ENCODE assay signal across 4 fruit fly cellular contexts in the genomic region with DNA sequence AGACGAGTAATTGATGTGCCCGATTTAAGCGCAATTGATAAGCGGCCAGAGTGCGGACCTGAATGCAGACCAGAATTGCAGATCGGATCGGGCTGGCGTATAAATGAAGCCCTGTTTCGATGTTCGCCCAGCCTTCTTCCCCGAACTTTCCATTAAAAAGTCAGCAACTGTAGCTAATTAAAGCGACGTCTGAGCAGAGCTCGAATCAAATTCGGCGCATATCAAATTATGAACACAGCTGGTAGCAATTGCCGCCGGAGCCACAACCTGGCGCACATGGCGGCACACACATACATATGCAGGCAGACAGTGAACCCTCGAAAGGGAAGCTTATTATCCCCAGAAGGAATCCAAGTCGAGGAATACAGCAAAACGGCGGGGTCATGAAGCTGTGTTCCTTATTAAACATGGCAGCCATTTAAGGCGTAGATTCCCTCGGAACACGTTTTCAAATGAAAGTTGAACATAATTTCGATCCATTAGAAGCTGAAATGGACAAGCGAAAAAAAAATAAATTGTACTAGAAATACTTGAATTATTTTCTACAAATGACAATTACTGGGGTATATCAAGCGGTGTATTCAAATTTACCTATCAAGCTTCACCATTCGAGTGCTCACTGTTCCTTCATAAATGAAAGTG.
TF ChIP-seq lines count a peak whose summit lies in the region.

No protein-coding gene starts in this region.

- TF ChIP-seq CTCF in whole organism, embryonic (GFP tag; optimal IDR thresholded peaks at IDR 0.05; lab: Kevin White, UChicago) = no peak

TF ChIP-seq in whole organism, embryonic, 481 proteins besides CTCF, POLR2A, EP300 and RAD21 (continues in another document):
- TF ChIP-seq D (optimal IDR thresholded peaks at IDR 0.05; lab: Kevin White, UChicago) (no peak), D (GFP tag; optimal IDR thresholded peaks at IDR 0.05; lab: Kevin White, UChicago) (no peak), phol (tag; optimal IDR thresholded peaks at IDR 0.05; lab: Kevin White, UChicago) (peak; percentile 48), CG16863 (GFP tag; optimal IDR thresholded peaks at IDR 0.05; lab: Kevin White, UChicago) (peak; percentile 17), Chrac-16 (GFP tag; optimal IDR thresholded peaks at IDR 0.05; lab: Kevin White, UChicago) (peak; percentile 16), fd3F (GFP tag; optimal IDR thresholded peaks at IDR 0.05; lab: Kevin White, UChicago) (no peak), ssp (GFP tag; IDR thresholded peaks at IDR 0.05; lab: Robert Waterston, UW) (no peak), Ssrp (tag; optimal IDR thresholded peaks at IDR 0.05; lab: Kevin White, UChicago) (peak; percentile 4), Lhr (GFP tag; optimal IDR thresholded peaks at IDR 0.05; lab: Kevin White, UChicago) (no peak), ind (GFP tag; optimal IDR thresholded peaks at IDR 0.05; lab: Kevin White, UChicago) (peak; percentile 8), CG8388 (GFP tag; optimal IDR thresholded peaks at IDR 0.05; lab: Kevin White, UChicago) (peak; percentile 22), dmrt11E (tag; optimal IDR thresholded peaks at IDR 0.05; lab: Kevin White, UChicago) (peak; percentile 27), HLH54F (GFP tag; optimal IDR thresholded peaks at IDR 0.05; lab: Kevin White, UChicago) (no peak), CG8924 (tag; optimal IDR thresholded peaks at IDR 0.05; lab: Kevin White, UChicago) (peak; percentile 21), CG2875 (GFP tag; optimal IDR thresholded peaks at IDR 0.05; lab: Kevin White, UChicago) (peak; percentile 0), CG43689 (GFP tag; IDR thresholded peaks at IDR 0.05; lab: Robert Waterston, UW) (no peak), Ets65A (GFP tag; lab: Kevin White, UChicago) (peak; percentile 81), CG7745 (tag; optimal IDR thresholded peaks at IDR 0.05; lab: Kevin White, UChicago) (no peak), cg (GFP tag; optimal IDR thresholded peaks at IDR 0.05; lab: Kevin White, UChicago) (peak; percentile 29), CG1603 (tag; optimal IDR thresholded peaks at IDR 0.05; lab: Kevin White, UChicago) (peak; percentile 10), Blimp-1 (GFP tag; optimal IDR thresholded peaks at IDR 0.05; lab: Kevin White, UChicago) (peak; percentile 39)

TF ChIP-seq in whole organism, prepupa, 60 proteins besides CTCF, POLR2A, EP300 and RAD21 (continues in another document):
- TF ChIP-seq CG7368 (GFP tag; optimal IDR thresholded peaks at IDR 0.05; lab: Kevin White, UChicago) = no peak
- TF ChIP-seq CG4318 (GFP tag; optimal IDR thresholded peaks at IDR 0.05; lab: Kevin White, UChicago) = no peak
- TF ChIP-seq Hr38 (GFP tag; optimal IDR thresholded peaks at IDR 0.05; lab: Kevin White, UChicago) = no peak
- peak; percentile 13 for TF ChIP-seq vri (GFP tag; optimal IDR thresholded peaks at IDR 0.05; lab: Kevin White, UChicago)
- no peak for TF ChIP-seq CG11294 (GFP tag; IDR thresholded peaks at IDR 0.05; lab: Robert Waterston, UW)
- peak; percentile 4 for TF ChIP-seq Sox14 (GFP tag; optimal IDR thresholded peaks at IDR 0.05; lab: Kevin White, UChicago)
- TF ChIP-seq CG8119 (GFP tag; IDR thresholded peaks at IDR 0.05; lab: Robert Waterston, UW) = no peak
- TF ChIP-seq fd59A (GFP tag; optimal IDR thresholded peaks at IDR 0.05; lab: Kevin White, UChicago) = no peak
- peak; percentile 20 for TF ChIP-seq achi (GFP tag; optimal IDR thresholded peaks at IDR 0.05; lab: Kevin White, UChicago)
- TF ChIP-seq fkh (GFP tag; optimal IDR thresholded peaks at IDR 0.05; lab: Kevin White, UChicago) = no peak
- TF ChIP-seq ss (GFP tag; optimal IDR thresholded peaks at IDR 0.05; lab: Kevin White, UChicago) = peak in 1 of 2 experiments; percentile 5
- TF ChIP-seq CG6854 (GFP tag; optimal IDR thresholded peaks at IDR 0.05; lab: Kevin White, UChicago) = peak; percentile 37
- TF ChIP-seq Gug (GFP tag; IDR thresholded peaks at IDR 0.05; lab: Robert Waterston, UW) = no peak
- TF ChIP-seq Hr4 (GFP tag; optimal IDR thresholded peaks at IDR 0.05; lab: Kevin White, UChicago) = peak; percentile 47
- peak; percentile 7 for TF ChIP-seq CG3032 (tag; optimal IDR thresholded peaks at IDR 0.05; lab: Kevin White, UChicago)
- peak; percentile 62 for TF ChIP-seq lz (GFP tag; optimal IDR thresholded peaks at IDR 0.05; lab: Kevin White, UChicago)
- TF ChIP-seq spab (GFP tag; optimal IDR thresholded peaks at IDR 0.05; lab: Kevin White, UChicago) = peak; percentile 11
- no peak for TF ChIP-seq Lpt (GFP tag; optimal IDR thresholded peaks at IDR 0.05; lab: Kevin White, UChicago)
- TF ChIP-seq CG8632 (GFP tag; optimal IDR thresholded peaks at IDR 0.05; lab: Kevin White, UChicago) = peak; percentile 3
- peak; percentile 30 for TF ChIP-seq CG10669 (GFP tag; optimal IDR thresholded peaks at IDR 0.05; lab: Kevin White, UChicago)
- TF ChIP-seq CG11762 (GFP tag; optimal IDR thresholded peaks at IDR 0.05; lab: Kevin White, UChicago; ENCODE audit: insufficient read depth) = no peak
- TF ChIP-seq esn (GFP tag; optimal IDR thresholded peaks at IDR 0.05; lab: Kevin White, UChicago) = peak; percentile 74

TF ChIP-seq in whole organism, pupa, 21 proteins besides CTCF, POLR2A, EP300 and RAD21:
- TF ChIP-seq Pif1B (GFP tag; optimal IDR thresholded peaks at IDR 0.05; lab: Kevin White, UChicago) = peak; percentile 7
- TF ChIP-seq fd96Ca (GFP tag; IDR thresholded peaks at IDR 0.05; lab: Robert Waterston, UW) = no peak
- TF ChIP-seq CG12605 (GFP tag; IDR thresholded peaks at IDR 0.05; lab: Robert Waterston, UW) = no peak
- TF ChIP-seq CG8159 (tag; optimal IDR thresholded peaks at IDR 0.05; lab: Kevin White, UChicago) = peak; percentile 46
- TF ChIP-seq Pif1A (GFP tag; optimal IDR thresholded peaks at IDR 0.05; lab: Kevin White, UChicago) = peak; percentile 51
- TF ChIP-seq gl (tag; optimal IDR thresholded peaks at IDR 0.05; lab: Kevin White, UChicago) = no peak
- no peak for TF ChIP-seq CG34367 (tag; optimal IDR thresholded peaks at IDR 0.05; lab: Kevin White, UChicago)
- peak; percentile 3 for TF ChIP-seq Snoo (tag; optimal IDR thresholded peaks at IDR 0.05; lab: Kevin White, UChicago)
- TF ChIP-seq CG15710 (tag; optimal IDR thresholded peaks at IDR 0.05; lab: Kevin White, UChicago) = peak; percentile 29
- TF ChIP-seq CG14655 (GFP tag; optimal IDR thresholded peaks at IDR 0.05; lab: Kevin White, UChicago) = peak; percentile 15
- peak; percentile 2 for TF ChIP-seq CG9948 (tag; optimal IDR thresholded peaks at IDR 0.05; lab: Kevin White, UChicago)
- no peak for TF ChIP-seq rn (GFP tag; IDR thresholded peaks at IDR 0.05; lab: Robert Waterston, UW)
- TF ChIP-seq CG17806 (tag; optimal IDR thresholded peaks at IDR 0.05; lab: Kevin White, UChicago) = no peak
- no peak for TF ChIP-seq CG32121 (GFP tag; IDR thresholded peaks at IDR 0.05; lab: Robert Waterston, UW)
- no peak for TF ChIP-seq CG8301 (tag; optimal IDR thresholded peaks at IDR 0.05; lab: Kevin White, UChicago)
- no peak for TF ChIP-seq EcR (GFP tag; optimal IDR thresholded peaks at IDR 0.05; lab: Kevin White, UChicago)

TF ChIP-seq in whole organism, wandering third instar larva, 38 proteins besides CTCF, POLR2A, EP300 and RAD21:
- peak; percentile 55 for TF ChIP-seq dmrt93B (GFP tag; optimal IDR thresholded peaks at IDR 0.05; lab: Kevin White, UChicago)
- peak; percentile 51 for TF ChIP-seq Sp1 (GFP tag; optimal IDR thresholded peaks at IDR 0.05; lab: Kevin White, UChicago)
- no peak for TF ChIP-seq Abd-B (GFP tag; optimal IDR thresholded peaks at IDR 0.05; lab: Kevin White, UChicago)
- peak; percentile 64 for TF ChIP-seq h (GFP tag; optimal IDR thresholded peaks at IDR 0.05; lab: Kevin White, UChicago)
- peak; percentile 63 for TF ChIP-seq fru (GFP tag; optimal IDR thresholded peaks at IDR 0.05; lab: Kevin White, UChicago)
- no peak for TF ChIP-seq Myc (optimal IDR thresholded peaks at IDR 0.05; lab: Kevin White, UChicago)
- TF ChIP-seq Jra (GFP tag; optimal IDR thresholded peaks at IDR 0.05; lab: Kevin White, UChicago) = no peak
- no peak for TF ChIP-seq Hr83 (GFP tag; optimal IDR thresholded peaks at IDR 0.05; lab: Kevin White, UChicago; ENCODE audit: poor library complexity, severe bottlenecking)
- TF ChIP-seq rgr (GFP tag; optimal IDR thresholded peaks at IDR 0.05; lab: Kevin White, UChicago) = peak; percentile 5
- no peak for TF ChIP-seq Hr78 (GFP tag; optimal IDR thresholded peaks at IDR 0.05; lab: Kevin White, UChicago)
- TF ChIP-seq lola (GFP tag; optimal IDR thresholded peaks at IDR 0.05; lab: Kevin White, UChicago) = no peak
- TF ChIP-seq tai (GFP tag; optimal IDR thresholded peaks at IDR 0.05; lab: Kevin White, UChicago) = no peak
- peak; percentile 59 for TF ChIP-seq ey (GFP tag; optimal IDR thresholded peaks at IDR 0.05; lab: Kevin White, UChicago)
- TF ChIP-seq OdsH (GFP tag; optimal IDR thresholded peaks at IDR 0.05; lab: Kevin White, UChicago) = peak; percentile 9
- peak; percentile 43 for TF ChIP-seq woc (GFP tag; optimal IDR thresholded peaks at IDR 0.05; lab: Kevin White, UChicago)
- peak; percentile 3 for TF ChIP-seq Hnf4 (GFP tag; optimal IDR thresholded peaks at IDR 0.05; lab: Kevin White, UChicago)
- TF ChIP-seq Vsx2 (GFP tag; optimal IDR thresholded peaks at IDR 0.05; lab: Kevin White, UChicago; ENCODE audit: partially characterized antibody) = peak; percentile 85
- peak in 1 of 2 experiments; percentile 66 for TF ChIP-seq foxo (GFP tag; optimal IDR thresholded peaks at IDR 0.05; lab: Kevin White, UChicago)
- TF ChIP-seq psq (GFP tag; optimal IDR thresholded peaks at IDR 0.05; lab: Kevin White, UChicago) = peak; percentile 42
- peak; percentile 45 for TF ChIP-seq br (GFP tag; optimal IDR thresholded peaks at IDR 0.05; lab: Kevin White, UChicago)
- TF ChIP-seq HLH106 (tag; optimal IDR thresholded peaks at IDR 0.05; lab: Kevin White, UChicago) = peak; percentile 47
